Fruit fly (Drosophila melanogaster) whole organism, embryonic: ENCODE measurements around the gene spdo.
A peak's percentile ranks its signal among the peaks of the same experiment; 100 is the strongest.

Experiments
- Asciz ChIP-seq: fragments of 200-800 bp; sonication (Bioruptor generic); optimal IDR thresholded peaks from 2 replicates; lab custom pipeline; 2017; ENCODE audit warnings: missing biosample characterization, mild to moderate bottlenecking, missing genetic modification characterization, missing genetic modification reagents
- CG10274 ChIP-seq: fragments of 200-800 bp; sonication (Bioruptor generic); optimal IDR thresholded peaks from 3 replicates; lab custom pipeline; 2017; ENCODE audit warnings: missing biosample characterization, mild to moderate bottlenecking, missing genetic modification characterization
- CG11504 ChIP-seq: fragments of 200-800 bp; sonication (Bioruptor generic); optimal IDR thresholded peaks from 3 replicates; lab custom pipeline; 2019; ENCODE audit warnings: missing biosample characterization, mild to moderate bottlenecking, missing genetic modification characterization, moderate library complexity
- CG11695 ChIP-seq: fragments of 200-800 bp; sonication (Bioruptor generic); IDR thresholded peaks from 3 replicates; pipeline ENCODE4 v1.3.6; 2022; ENCODE audit warnings: missing biosample characterization, missing genetic modification characterization
- CG14667 ChIP-seq: fragments of 200-800 bp; sonication (Bioruptor generic); IDR thresholded peaks from 2 replicates; pipeline ENCODE4 v1.3.6; 2022; ENCODE audit warnings: missing biosample characterization, missing genetic modification characterization
- CG15269 ChIP-seq: fragments of 200-800 bp; sonication (Bioruptor generic); optimal IDR thresholded peaks from 2 replicates; lab custom pipeline; 2018; ENCODE audit warnings: missing biosample characterization, mild to moderate bottlenecking, missing genetic modification characterization, moderate library complexity
- CG1602 ChIP-seq: fragments of 200-800 bp; sonication (Bioruptor generic); optimal IDR thresholded peaks from 3 replicates; lab custom pipeline; 2016; ENCODE audit warnings: missing biosample characterization, missing genetic modification characterization
- CG1647 ChIP-seq: fragments of 200-800 bp; sonication (Bioruptor generic); optimal IDR thresholded peaks from 3 replicates; lab custom pipeline; 2016; ENCODE audit warnings: missing biosample characterization, missing genetic modification characterization
- CG16815 ChIP-seq: fragments of 200-800 bp; sonication (Bioruptor generic); optimal IDR thresholded peaks from 3 replicates; lab custom pipeline; 2017; ENCODE audit warnings: missing biosample characterization, mild to moderate bottlenecking, missing genetic modification characterization
- CG17328 ChIP-seq: fragments of 200-800 bp; sonication (Bioruptor generic); IDR thresholded peaks from 2 replicates; pipeline ENCODE4 v1.3.6; 2022; ENCODE audit warnings: missing biosample characterization, missing genetic modification characterization
- CG1792 ChIP-seq: fragments of 200-800 bp; sonication (Bioruptor generic); optimal IDR thresholded peaks from 2 replicates; lab custom pipeline; 2016; ENCODE audit warnings: missing biosample characterization, missing genetic modification characterization
- CG18476 ChIP-seq: fragments of 200-800 bp; sonication (Bioruptor generic); optimal IDR thresholded peaks from 2 replicates; lab custom pipeline; 2016; ENCODE audit warnings: missing biosample characterization, mild to moderate bottlenecking, missing genetic modification characterization
- CG3726 ChIP-seq: fragments of 200-800 bp; sonication (Bioruptor generic); IDR thresholded peaks from 3 replicates; pipeline ENCODE4, ENCODE4 v1.3.6; 2022; ENCODE audit warnings: missing biosample characterization, missing genetic modification characterization
- CG4404 ChIP-seq: fragments of 200-800 bp; sonication (Bioruptor generic); IDR thresholded peaks from 2 replicates; pipeline ENCODE4 v1.3.6; 2022; ENCODE audit warnings: missing biosample characterization, missing genetic modification characterization
- CG6791 ChIP-seq: fragments of 200-800 bp; sonication (Bioruptor generic); IDR thresholded peaks from 3 replicates; pipeline ENCODE4 v1.3.6; 2022; ENCODE audit warnings: missing biosample characterization, missing genetic modification characterization; ENCODE audit not compliant: partially characterized antibody
- CG8765 ChIP-seq: fragments of 200-800 bp; sonication (Bioruptor generic); IDR thresholded peaks from 2 replicates; pipeline ENCODE4 v1.3.6; 2022; ENCODE audit warnings: missing biosample characterization, missing genetic modification characterization
- CG8944 ChIP-seq: fragments of 200-800 bp; sonication (Bioruptor generic); optimal IDR thresholded peaks from 3 replicates; lab custom pipeline; 2016; ENCODE audit warnings: missing biosample characterization, missing genetic modification characterization
- CG9817 ChIP-seq: fragments of 200-800 bp; sonication (Bioruptor generic); optimal IDR thresholded peaks from 2 replicates; lab custom pipeline; 2018; ENCODE audit warnings: missing biosample characterization, mild to moderate bottlenecking, missing genetic modification characterization, moderate library complexity
- D19B ChIP-seq: fragments of 200-800 bp; sonication (Bioruptor generic); optimal IDR thresholded peaks from 2 replicates; lab custom pipeline; 2017; ENCODE audit warnings: missing biosample characterization, mild to moderate bottlenecking, missing genetic modification characterization
- Deaf1 ChIP-seq: fragments of 200-800 bp; optimal IDR thresholded peaks from 3 replicates; lab custom pipeline; 2019; ENCODE audit warnings: missing biosample characterization, mild to moderate bottlenecking, missing genetic modification characterization, moderate library complexity
- Elba2 ChIP-seq: fragments of 200-800 bp; sonication (Bioruptor generic); optimal IDR thresholded peaks from 3 replicates; lab custom pipeline; 2016; ENCODE audit warnings: missing biosample characterization, missing genetic modification characterization
- Ets65A ChIP-seq: fragments of 200-800 bp; sonication (Bioruptor generic); peaks from one replicate; lab custom pipeline; 2016; ENCODE audit warnings: missing biosample characterization, missing genetic modification characterization
- Fer2 ChIP-seq: fragments of 200-800 bp; sonication (Bioruptor generic); optimal IDR thresholded peaks from 2 replicates; lab custom pipeline; 2018; ENCODE audit warnings: missing biosample characterization, mild to moderate bottlenecking, missing genetic modification characterization, moderate library complexity
- Gug ChIP-seq: fragments of 200-800 bp; sonication (Bioruptor generic); IDR thresholded peaks from 4 replicates; pipeline ENCODE4 v1.3.6; 2022; ENCODE audit warnings: missing biosample characterization, missing genetic modification characterization
- HLH4C ChIP-seq: fragments of 200-800 bp; sonication (Bioruptor generic); IDR thresholded peaks from 3 replicates; pipeline ENCODE4 v1.3.6; 2022; ENCODE audit warnings: missing biosample characterization, missing genetic modification characterization; ENCODE audit not compliant: partially characterized antibody
- HLH54F ChIP-seq: fragments of 200-800 bp; sonication (Bioruptor generic); optimal IDR thresholded peaks from 3 replicates; lab custom pipeline; 2016; ENCODE audit warnings: missing biosample characterization, missing genetic modification characterization
- Hand ChIP-seq: fragments of 200-800 bp; sonication (Bioruptor generic); optimal IDR thresholded peaks from 2 replicates; lab custom pipeline; 2017; ENCODE audit warnings: mild to moderate bottlenecking, missing biosample characterization, missing genetic modification reagents, missing genetic modification characterization
- Jarid2 ChIP-seq: fragments of 200-800 bp; sonication (Bioruptor generic); optimal IDR thresholded peaks from 3 replicates; lab custom pipeline; 2017; ENCODE audit warnings: mild to moderate bottlenecking, missing biosample characterization, missing genetic modification reagents, missing genetic modification characterization
- MBD-R2 ChIP-seq: fragments of 200-800 bp; sonication (Bioruptor generic); IDR thresholded peaks from 2 replicates; pipeline ENCODE4 v1.3.6; 2022; ENCODE audit warnings: missing biosample characterization, missing genetic modification characterization
- Sox102F ChIP-seq: fragments of 200-800 bp; sonication (Bioruptor generic); optimal IDR thresholded peaks from 2 replicates; lab custom pipeline; 2018; ENCODE audit warnings: missing biosample characterization, mild to moderate bottlenecking, missing genetic modification characterization, moderate library complexity
- Ssrp ChIP-seq: fragments of 200-800 bp; sonication (Bioruptor generic); optimal IDR thresholded peaks from 2 replicates; lab custom pipeline; 2018; ENCODE audit warnings: missing biosample characterization, mild to moderate bottlenecking, missing genetic modification characterization, moderate library complexity
- Tbp ChIP-seq: fragments of >200 bp; optimal IDR thresholded peaks from 2 replicates; lab custom pipeline; 2018; ENCODE audit warnings: missing biosample characterization, missing genetic modification characterization
- abd-A ChIP-seq: fragments of 200-800 bp; sonication (Bioruptor generic); optimal IDR thresholded peaks from 3 replicates; lab custom pipeline; 2019; ENCODE audit warnings: missing biosample characterization, mild to moderate bottlenecking, missing genetic modification characterization, moderate library complexity
- az2 ChIP-seq: fragments of 200-800 bp; sonication (Bioruptor generic); optimal IDR thresholded peaks from 3 replicates; lab custom pipeline; 2016; ENCODE audit warnings: missing biosample characterization, missing genetic modification characterization
- btn ChIP-seq: fragments of 200-800 bp; sonication (Bioruptor generic); optimal IDR thresholded peaks from 2 replicates; lab custom pipeline; 2016; ENCODE audit warnings: missing biosample characterization, missing genetic modification characterization
- cas ChIP-seq: fragments of 200-800 bp; sonication (Bioruptor generic); IDR thresholded peaks from 2 replicates; pipeline ENCODE4 v1.3.6; 2022; ENCODE audit warnings: missing biosample characterization, missing genetic modification characterization
- chinmo ChIP-seq: fragments of 200-800 bp; sonication (Bioruptor generic); IDR thresholded peaks from 4 replicates; pipeline ENCODE4 v1.3.6; 2022; ENCODE audit warnings: missing biosample characterization, missing genetic modification characterization; ENCODE audit not compliant: partially characterized antibody
- dpn ChIP-seq, 2 experiments: fragments of 200-800 bp; sonication (Bioruptor generic); optimal IDR thresholded peaks; 3 replicates each; lab custom pipeline; 2016; ENCODE audit warnings: missing biosample characterization in 2 of 2, missing genetic modification characterization in 2 of 2
- en ChIP-seq: fragments of 200-800 bp; sonication (Bioruptor generic); optimal IDR thresholded peaks from 2 replicates; lab custom pipeline; 2016; ENCODE audit warnings: missing biosample characterization, missing genetic modification characterization
- gcm2 ChIP-seq: fragments of 200-800 bp; sonication (Bioruptor generic); optimal IDR thresholded peaks from 2 replicates; lab custom pipeline; 2016; ENCODE audit warnings: missing biosample characterization, missing genetic modification characterization
- gt ChIP-seq: fragments of 200-800 bp; sonication (Bioruptor generic); IDR thresholded peaks from 2 replicates; pipeline ENCODE4 v1.3.6; 2022; ENCODE audit warnings: missing biosample characterization, missing genetic modification characterization
- lilli ChIP-seq: fragments of 200-800 bp; sonication (Bioruptor generic); optimal IDR thresholded peaks from 3 replicates; lab custom pipeline; 2016; ENCODE audit warnings: missing biosample characterization, missing genetic modification characterization
- otp ChIP-seq: fragments of 200-800 bp; sonication (Bioruptor generic); IDR thresholded peaks from 3 replicates; pipeline ENCODE4, ENCODE4 v1.3.6; 2022; ENCODE audit warnings: missing biosample characterization, missing genetic modification characterization
- ro ChIP-seq: fragments of 200-800 bp; sonication (Bioruptor generic); IDR thresholded peaks from 2 replicates; pipeline ENCODE4 v1.3.6; 2022; ENCODE audit warnings: missing biosample characterization, missing genetic modification characterization
- seq ChIP-seq: fragments of 200-800 bp; sonication (Bioruptor generic); IDR thresholded peaks from 2 replicates; pipeline ENCODE4 v1.3.6; 2022; ENCODE audit warnings: missing biosample characterization, missing genetic modification characterization
- sima ChIP-seq: fragments of 200-800 bp; sonication (Bioruptor generic); optimal IDR thresholded peaks from 2 replicates; lab custom pipeline; 2016; ENCODE audit warnings: missing biosample characterization, missing genetic modification characterization
- slou ChIP-seq: fragments of 200-800 bp; sonication (Bioruptor generic); optimal IDR thresholded peaks from 3 replicates; lab custom pipeline; 2016; ENCODE audit warnings: missing biosample characterization, missing genetic modification characterization
- so ChIP-seq: fragments of 200-800 bp; sonication (Bioruptor generic); IDR thresholded peaks from 3 replicates; pipeline ENCODE4 v1.3.6; 2022; ENCODE audit warnings: missing biosample characterization, missing genetic modification characterization
- trh ChIP-seq: fragments of 200-800 bp; sonication (Bioruptor generic); optimal IDR thresholded peaks from 2 replicates; lab custom pipeline; 2016; ENCODE audit warnings: missing biosample characterization, missing genetic modification characterization
- tup ChIP-seq: fragments of 200-800 bp; sonication (Bioruptor generic); optimal IDR thresholded peaks from 2 replicates; lab custom pipeline; 2016; ENCODE audit warnings: missing biosample characterization, mild to moderate bottlenecking, missing genetic modification characterization, moderate library complexity
- z ChIP-seq: fragments of 200-800 bp; sonication (Bioruptor generic); IDR thresholded peaks from 3 replicates; pipeline ENCODE4 v1.3.6; 2022; ENCODE audit warnings: missing biosample characterization, missing genetic modification characterization

spdo gene

DNA sequence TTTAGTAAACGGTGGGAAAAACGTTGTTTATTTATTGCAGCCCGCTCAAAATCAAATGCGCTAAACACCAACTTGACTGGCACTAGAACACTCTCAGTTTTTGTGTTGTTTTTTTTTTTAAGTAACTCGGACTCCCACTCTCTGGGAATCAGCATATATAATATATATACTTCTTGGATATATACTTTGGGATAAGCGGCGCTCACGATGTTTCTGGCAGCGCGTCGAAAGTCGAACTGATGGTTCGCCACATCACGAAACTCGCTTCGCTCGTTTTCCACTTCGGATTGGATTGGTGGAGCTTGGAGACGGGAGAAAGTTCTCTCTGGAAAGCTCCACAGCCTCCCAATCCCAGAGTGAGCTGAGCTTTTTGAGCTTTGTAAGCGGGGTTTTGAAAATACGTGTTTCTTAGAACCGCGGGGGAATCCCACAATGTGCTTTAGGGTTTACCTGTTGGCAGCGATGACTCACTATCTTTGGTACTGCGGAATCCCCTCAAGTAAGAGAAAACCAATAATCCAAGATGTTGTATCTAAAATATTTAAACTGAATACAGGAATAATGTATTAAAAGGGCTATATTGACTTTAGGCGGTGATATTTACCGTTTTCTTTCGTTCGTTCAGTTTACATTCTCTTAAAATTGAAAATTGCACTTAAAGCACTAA is 50.4 kb downstream of the spdo start, which contains the start of gene jdp (continued):
- TF ChIP-seq HLH4C (GFP tag; lab: Robert Waterston, UW), result no peak
- TF ChIP-seq so, result no peak
- no peak for TF ChIP-seq z (GFP tag; lab: Robert Waterston, UW)
- TF ChIP-seq cas (GFP tag; lab: Robert Waterston, UW), result no peak
- no peak for TF ChIP-seq CG1602 (GFP tag; lab: Kevin White, UChicago)
- no peak for TF ChIP-seq lilli
- TF ChIP-seq CG1792 (GFP tag; lab: Kevin White, UChicago), result no peak
- no peak for TF ChIP-seq CG11695 (GFP tag; lab: Robert Waterston, UW)
- no peak for TF ChIP-seq Sox102F
- no peak for TF ChIP-seq Fer2 (tag; lab: Kevin White, UChicago)
- peak; percentile 65; the same call in 1 of the 4 replicates for TF ChIP-seq chinmo (GFP tag; lab: Robert Waterston, UW)
- TF ChIP-seq HLH54F (GFP tag; lab: Kevin White, UChicago), result no peak
- TF ChIP-seq seq (GFP tag; lab: Robert Waterston, UW), result no peak
- TF ChIP-seq Hand, result peak; percentile 6
- TF ChIP-seq btn (GFP tag; lab: Kevin White, UChicago), result no peak
- no peak for TF ChIP-seq Ets65A (GFP tag; lab: Kevin White, UChicago)
- TF ChIP-seq Ssrp (tag; lab: Kevin White, UChicago), result no peak
- TF ChIP-seq otp, result no peak
- no peak for TF ChIP-seq Asciz (GFP tag; lab: Kevin White, UChicago)
- no peak for TF ChIP-seq CG11504 (tag; lab: Kevin White, UChicago)
- no peak for TF ChIP-seq CG17328
- no peak for TF ChIP-seq CG8765 (GFP tag; lab: Robert Waterston, UW)
- TF ChIP-seq sima, result no peak
- no peak for TF ChIP-seq dpn (GFP tag; optimal IDR thresholded peaks at IDR 0.05; lab: Kevin White, UChicago)
- no peak for TF ChIP-seq Elba2 (GFP tag; lab: Kevin White, UChicago)
- no peak for TF ChIP-seq gt (GFP tag; lab: Robert Waterston, UW)
- TF ChIP-seq CG18476 (GFP tag; lab: Kevin White, UChicago), result no peak
- TF ChIP-seq Jarid2 (GFP tag; lab: Kevin White, UChicago), result peak; percentile 85
- no peak for TF ChIP-seq CG14667
- no peak for TF ChIP-seq CG4404
- TF ChIP-seq az2 (GFP tag; lab: Kevin White, UChicago), result no peak
- no peak for TF ChIP-seq Gug (GFP tag; lab: Robert Waterston, UW)
- TF ChIP-seq CG10274 (GFP tag; lab: Kevin White, UChicago), result no peak
- no peak for TF ChIP-seq Tbp
- TF ChIP-seq abd-A, result peak; percentile 55
- no peak for TF ChIP-seq en (GFP tag; lab: Kevin White, UChicago)
- TF ChIP-seq trh (GFP tag; lab: Kevin White, UChicago), result no peak
- no peak for TF ChIP-seq CG1647 (GFP tag; lab: Kevin White, UChicago)
- TF ChIP-seq CG16815 (GFP tag; lab: Kevin White, UChicago), result no peak
- TF ChIP-seq MBD-R2 (GFP tag; lab: Robert Waterston, UW), result no peak
- TF ChIP-seq CG8944 (GFP tag; lab: Kevin White, UChicago), result no peak
- TF ChIP-seq tup (GFP tag; lab: Kevin White, UChicago), result no peak
- TF ChIP-seq D19B, result no peak
- no peak for TF ChIP-seq CG15269 (tag; lab: Kevin White, UChicago)
- TF ChIP-seq Deaf1 (tag; lab: Kevin White, UChicago), result peak; percentile 98
- TF ChIP-seq CG3726, result no peak
- TF ChIP-seq gcm2 (GFP tag; lab: Kevin White, UChicago), result no peak
- TF ChIP-seq CG9817 (tag; lab: Kevin White, UChicago), result no peak
- 0 out of 3 replicates have a peak, but pooled peaks have one; percentile 29 for TF ChIP-seq CG6791 (GFP tag; lab: Robert Waterston, UW)
- TF ChIP-seq slou (GFP tag; lab: Kevin White, UChicago), result no peak
- no peak for TF ChIP-seq ro (GFP tag; lab: Robert Waterston, UW)
